Worm (Caenorhabditis elegans) whole organism, L2 larva: ENCODE measurements around the gene T07A9.14.

Source experiments
- elt-1 ChIP-seq: fragments of 150-350 bp; optimal IDR thresholded peaks from 2 replicates; lab custom pipeline; 2014; ENCODE audit warnings: missing biosample characterization, missing genetic modification characterization
- lin-39 ChIP-seq: fragments of 150-350 bp; optimal IDR thresholded peaks from 2 replicates; lab custom pipeline; 2014; ENCODE audit warnings: missing biosample characterization, missing genetic modification reagents, missing genetic modification characterization
- nhr-129 ChIP-seq: fragments of 150-350 bp; optimal IDR thresholded peaks from 2 replicates; lab custom pipeline; 2014; ENCODE audit warnings: missing biosample characterization, missing genetic modification characterization
- nhr-6 ChIP-seq: fragments of 150-350 bp; optimal IDR thresholded peaks from 2 replicates; lab custom pipeline; 2014; ENCODE audit warnings: missing biosample characterization, missing genetic modification characterization
- nhr-77 ChIP-seq: fragments of 150-350 bp; optimal IDR thresholded peaks from 2 replicates; lab custom pipeline; 2014; ENCODE audit warnings: missing biosample characterization, missing genetic modification characterization
- sma-9 ChIP-seq, 2 experiments: fragments of 150-350 bp in 1 of 2; sonication (generic microtip) in 1 of 2; optimal IDR thresholded peaks; 2 replicates each; lab custom pipeline; 2014 to 2016; ENCODE audit warnings: missing genetic modification characterization in 2 of 2, mild to moderate bottlenecking in 1 of 2, missing biosample characterization in 1 of 2, missing compliant biosample characterization in 1 of 2, missing genetic modification reagents in 1 of 2, moderate library complexity in 1 of 2
- snpc-4 ChIP-seq: fragments of 150-350 bp; optimal IDR thresholded peaks from 2 replicates; lab custom pipeline; 2014; ENCODE audit warnings: missing biosample characterization, missing genetic modification characterization
- unc-39 ChIP-seq: fragments of 150-350 bp; optimal IDR thresholded peaks from 2 replicates; lab custom pipeline; 2014; ENCODE audit warnings: missing biosample characterization, missing genetic modification characterization
- unc-62 ChIP-seq: fragments of 150-350 bp; optimal IDR thresholded peaks from 2 replicates; lab custom pipeline; 2014; ENCODE audit warnings: missing biosample characterization, missing genetic modification reagents, missing genetic modification characterization

DNA sequence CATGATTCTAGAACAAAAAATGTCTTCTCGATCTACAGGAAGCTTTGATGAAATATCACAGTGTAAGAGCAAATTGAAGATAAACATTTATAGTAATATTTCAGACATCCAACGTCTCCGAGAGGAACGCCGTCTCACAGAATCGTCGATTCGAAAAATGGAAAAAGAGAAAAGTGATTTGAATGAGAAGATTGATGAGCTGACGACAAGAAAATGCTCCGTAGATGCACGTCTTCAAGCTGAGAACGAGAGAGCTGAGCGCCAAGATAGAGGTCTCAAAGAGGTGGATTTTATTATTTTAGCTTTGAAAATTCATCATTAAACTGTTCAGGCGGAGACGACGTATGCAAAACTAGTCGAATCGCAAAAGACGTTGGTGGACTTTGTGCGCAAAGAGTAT lies 1.6 kb downstream of the T07A9.14 start, which contains the start of gene ssna-1:
- TF ChIP-seq sma-9 (GFP tag; optimal IDR thresholded peaks at IDR 0.05; lab: Kevin White, UChicago) (no peak), sma-9 (tag; optimal IDR thresholded peaks at IDR 0.05; lab: Kevin White, UChicago) (no peak), unc-62 (GFP tag; lab: Kevin White, UChicago) (no peak), nhr-77 (tag; lab: Kevin White, UChicago) (no peak), nhr-129 (tag; lab: Kevin White, UChicago) (no peak), lin-39 (no peak), snpc-4 (tag; lab: Kevin White, UChicago) (no peak), nhr-6 (no peak), elt-1 (tag; lab: Kevin White, UChicago) (no peak), unc-39 (tag; lab: Kevin White, UChicago) (no peak)
